Worm (Caenorhabditis elegans) whole organism, L3 larva: ENCODE measurements around the gene R02F2.1.

Source experiments
- R02D3.7 ChIP-seq: fragments of 150-350 bp; optimal IDR thresholded peaks from 2 replicates; lab custom pipeline; 2014; ENCODE audit warnings: missing biosample characterization, missing genetic modification characterization
- ZK546.5 ChIP-seq: sonication (generic microtip); optimal IDR thresholded peaks from 2 replicates; lab custom pipeline; 2017; ENCODE audit warnings: missing biosample characterization, missing genetic modification characterization
- ama-1 ChIP-seq: fragments of 150-350 bp; optimal IDR thresholded peaks from 2 replicates; lab custom pipeline; 2018
- ceh-82 ChIP-seq: fragments of 150-350 bp; optimal IDR thresholded peaks from 2 replicates; lab custom pipeline; 2014; ENCODE audit warnings: missing biosample characterization, missing genetic modification characterization
- daf-12 ChIP-seq: fragments of 150-350 bp; optimal IDR thresholded peaks from 2 replicates; lab custom pipeline; 2014; ENCODE audit warnings: missing biosample characterization, missing genetic modification reagents, missing genetic modification characterization
- egl-5 ChIP-seq: fragments of 150-350 bp; optimal IDR thresholded peaks from 2 replicates; lab custom pipeline; 2017; ENCODE audit warnings: missing biosample characterization, missing genetic modification reagents, missing genetic modification characterization, inconsistent platforms
- elt-1 ChIP-seq: fragments of 150-350 bp; optimal IDR thresholded peaks from 2 replicates; lab custom pipeline; 2014; ENCODE audit warnings: missing biosample characterization, missing genetic modification characterization
- elt-2 ChIP-seq: sonication (generic microtip); optimal IDR thresholded peaks from 2 replicates; lab custom pipeline; 2016; ENCODE audit warnings: missing genetic modification reagents, mild to moderate bottlenecking, missing genetic modification characterization, missing compliant biosample characterization
- elt-3 ChIP-seq, 3 experiments: fragments of 150-350 bp in 1 of 3; sonication (generic microtip) in 2 of 3; optimal IDR thresholded peaks; 2 replicates in 2 of 3; 4 replicates in 1 of 3; lab custom pipeline; 2014 to 2017; ENCODE audit warnings: missing biosample characterization in 3 of 3, missing genetic modification characterization in 3 of 3
- eor-1 ChIP-seq, 2 experiments: fragments of 150-350 bp; optimal IDR thresholded peaks; 2 replicates each; lab custom pipeline; 2014 to 2018; ENCODE audit warnings: missing biosample characterization in 2 of 2, missing genetic modification characterization in 2 of 2
- fkh-10 ChIP-seq: sonication (generic microtip); optimal IDR thresholded peaks from 2 replicates; lab custom pipeline; 2017; ENCODE audit warnings: missing biosample characterization, missing genetic modification reagents, missing genetic modification characterization
- fkh-2 ChIP-seq: fragments of 150-350 bp; optimal IDR thresholded peaks from 2 replicates; lab custom pipeline; 2014; ENCODE audit warnings: missing biosample characterization, missing genetic modification reagents, missing genetic modification characterization
- fos-1 ChIP-seq: fragments of 150-350 bp; optimal IDR thresholded peaks from 2 replicates; lab custom pipeline; 2014; ENCODE audit warnings: missing biosample characterization, missing genetic modification characterization
- jun-1 ChIP-seq: fragments of 150-350 bp; optimal IDR thresholded peaks from 2 replicates; lab custom pipeline; 2014; ENCODE audit warnings: missing biosample characterization, missing genetic modification reagents, missing genetic modification characterization
- lin-39 ChIP-seq: fragments of 150-350 bp; optimal IDR thresholded peaks from 2 replicates; lab custom pipeline; 2018; ENCODE audit warnings: missing biosample characterization, missing genetic modification reagents, missing genetic modification characterization
- lsy-12 ChIP-seq: sonication (generic microtip); optimal IDR thresholded peaks from 2 replicates; lab custom pipeline; 2016; ENCODE audit warnings: mild to moderate bottlenecking, missing genetic modification characterization, missing compliant biosample characterization
- mml-1 ChIP-seq: fragments of 150-350 bp; sonication (generic microtip); optimal IDR thresholded peaks from 3 replicates; lab custom pipeline; 2014; ENCODE audit warnings: missing biosample characterization, missing genetic modification characterization
- nfya-1 ChIP-seq: sonication (generic microtip); optimal IDR thresholded peaks from 2 replicates; lab custom pipeline; 2017; ENCODE audit warnings: missing genetic modification characterization, mild to moderate bottlenecking, missing compliant biosample characterization, antibody characterized with exemption, moderate library complexity; ENCODE audit not compliant: insufficient read depth
- nhr-12 ChIP-seq: fragments of 150-350 bp; optimal IDR thresholded peaks from 2 replicates; lab custom pipeline; 2014; ENCODE audit warnings: missing biosample characterization, missing genetic modification characterization
- nhr-23 ChIP-seq: fragments of 150-350 bp; optimal IDR thresholded peaks from 2 replicates; lab custom pipeline; 2014; ENCODE audit warnings: missing biosample characterization, missing genetic modification reagents, missing genetic modification characterization
- nhr-237 ChIP-seq: fragments of 150-350 bp; optimal IDR thresholded peaks from 2 replicates; lab custom pipeline; 2014; ENCODE audit warnings: missing biosample characterization, missing genetic modification characterization
- nhr-25 ChIP-seq: sonication (generic microtip); optimal IDR thresholded peaks from 2 replicates; lab custom pipeline; 2017; ENCODE audit warnings: missing biosample characterization, missing genetic modification characterization
- nhr-43 ChIP-seq: sonication (generic microtip); optimal IDR thresholded peaks from 2 replicates; lab custom pipeline; 2016; ENCODE audit warnings: mild to moderate bottlenecking, missing genetic modification characterization, missing compliant biosample characterization; ENCODE audit not compliant: poor library complexity, severe bottlenecking
- nhr-67 ChIP-seq: fragments of 150-350 bp; optimal IDR thresholded peaks from 2 replicates; lab custom pipeline; 2014; ENCODE audit warnings: missing biosample characterization, missing genetic modification characterization
- pha-4 ChIP-seq: fragments of 150-350 bp; optimal IDR thresholded peaks from 2 replicates; lab custom pipeline; 2014; ENCODE audit warnings: missing biosample characterization, missing genetic modification reagents, missing genetic modification characterization
- pqm-1 ChIP-seq: fragments of 150-350 bp; optimal IDR thresholded peaks from 2 replicates; lab custom pipeline; 2017; ENCODE audit warnings: missing biosample characterization, missing genetic modification characterization, inconsistent platforms
- snpc-4 ChIP-seq: fragments of 150-350 bp; optimal IDR thresholded peaks from 2 replicates; lab custom pipeline; 2014; ENCODE audit warnings: missing biosample characterization, missing genetic modification characterization
- tbx-2 ChIP-seq: sonication (generic microtip); optimal IDR thresholded peaks from 2 replicates; lab custom pipeline; 2016; ENCODE audit warnings: mild to moderate bottlenecking, missing genetic modification characterization, missing compliant biosample characterization
- unc-39 ChIP-seq: sonication (generic microtip); optimal IDR thresholded peaks from 4 replicates; lab custom pipeline; 2017; ENCODE audit warnings: missing biosample characterization, missing genetic modification characterization
- unc-62 ChIP-seq: fragments of 150-350 bp; sonication (generic microtip); optimal IDR thresholded peaks from 4 replicates; lab custom pipeline; 2014; ENCODE audit warnings: missing biosample characterization, missing genetic modification reagents, missing genetic modification characterization
- ztf-11 ChIP-seq: fragments of 150-350 bp; optimal IDR thresholded peaks from 2 replicates; lab custom pipeline; 2014; ENCODE audit warnings: missing biosample characterization, missing genetic modification characterization

The R02F2.1 gene

DNA sequence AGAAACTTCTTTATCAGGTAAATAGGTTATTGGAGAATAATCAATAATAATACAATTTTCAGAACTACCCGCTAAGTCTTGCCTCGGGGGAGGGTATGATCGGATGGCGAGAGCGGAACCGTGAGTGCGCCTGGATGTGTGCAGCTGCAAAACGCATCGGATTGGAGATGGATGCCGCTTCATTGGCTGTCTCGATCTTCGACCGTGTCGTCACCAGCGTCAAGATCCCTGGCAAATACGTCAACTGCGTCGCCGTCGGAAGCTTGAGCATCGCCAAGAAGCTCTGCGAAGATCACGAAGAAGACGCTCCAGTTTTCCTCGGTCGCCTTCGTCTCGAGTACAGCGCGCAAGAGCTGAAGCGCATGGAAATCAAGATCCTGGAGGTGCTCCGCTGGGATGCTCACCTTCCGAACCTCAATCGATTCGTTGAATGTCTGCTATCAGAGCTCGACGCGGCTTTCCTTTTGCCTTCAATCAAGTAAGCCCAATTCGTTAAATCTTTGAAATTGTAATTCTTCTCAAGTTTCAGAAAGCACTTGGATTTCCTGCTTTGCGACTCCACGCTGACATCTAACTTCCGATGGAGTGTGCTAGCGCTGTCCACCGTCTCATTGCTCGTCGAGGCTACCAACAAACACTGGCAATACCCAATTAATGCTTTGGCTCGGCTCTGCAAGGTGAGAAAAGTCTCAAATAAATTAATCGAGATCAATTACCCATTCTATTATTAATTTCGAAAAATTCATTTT, 3.2 kb downstream of the R02F2.1 start:
- no peak for TF ChIP-seq nfya-1 (tag; lab: Kevin White, UChicago)
- peak; percentile 42 for TF ChIP-seq nhr-43 (tag; lab: Kevin White, UChicago)

DNA sequence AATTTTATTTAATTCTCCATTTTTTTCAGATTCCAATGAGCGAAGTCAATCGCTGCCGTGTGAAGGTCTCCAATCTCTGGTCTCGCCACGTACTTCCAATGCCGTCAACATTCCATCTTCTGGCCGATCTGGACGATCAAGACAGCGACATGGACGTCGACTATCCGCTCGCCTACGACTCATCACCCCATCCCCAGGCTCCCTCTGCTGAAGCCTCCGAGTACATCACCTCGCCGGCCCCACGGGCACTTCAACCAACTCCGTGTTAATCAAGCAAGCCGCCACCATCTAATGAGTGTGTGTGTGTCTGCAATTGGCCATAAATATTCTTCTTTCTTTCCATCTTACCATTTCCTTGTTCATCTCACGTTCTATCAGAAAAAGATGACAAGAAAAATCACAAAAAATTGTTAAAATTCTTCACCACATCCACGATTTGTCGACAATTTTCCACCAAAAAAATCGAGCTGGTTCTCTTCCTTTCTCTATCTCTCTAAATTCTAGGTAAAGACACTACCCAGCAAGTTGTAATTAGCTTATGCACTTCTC, 3.9 kb downstream of the R02F2.1 start:
- TF ChIP-seq lin-39 (tag; lab: Kevin White, UChicago), result no peak
- peak; percentile 44 for TF ChIP-seq ama-1 (lab: Kevin White, UChicago)

DNA sequence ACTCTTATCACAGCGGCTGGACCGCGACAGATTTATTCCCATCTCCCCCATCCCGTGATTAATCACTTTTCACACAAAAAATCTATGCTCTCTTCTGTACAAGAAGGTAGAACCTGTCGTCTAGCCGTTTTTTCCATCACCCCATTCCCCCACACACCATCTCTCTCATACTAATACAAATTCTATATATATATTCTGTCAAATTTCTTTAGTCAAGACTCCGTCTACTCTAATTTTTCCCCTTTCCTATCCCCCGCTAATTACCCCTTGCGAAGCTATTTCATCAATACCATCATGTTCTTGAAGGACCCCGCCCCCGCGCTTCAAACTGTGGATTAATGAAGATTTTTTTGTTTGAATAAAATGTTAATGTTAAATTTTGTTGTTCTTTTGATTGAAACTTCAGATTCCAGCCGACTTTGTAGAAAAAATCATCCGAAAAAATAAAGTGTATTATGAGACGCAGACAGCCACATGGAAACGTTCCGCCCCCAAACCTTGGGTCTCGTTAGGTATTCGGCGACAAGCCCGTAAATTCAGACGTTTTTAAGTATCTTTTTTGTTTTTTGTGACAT, 4.4 kb downstream of the R02F2.1 start:
- TF ChIP-seq ama-1 (lab: Kevin White, UChicago) (peak; percentile 92), lin-39 (tag; lab: Kevin White, UChicago) (no peak), ztf-11 (tag; lab: Kevin White, UChicago) (no peak), unc-39 (tag; lab: Kevin White, UChicago) (no peak), jun-1 (tag; lab: Kevin White, UChicago) (peak; percentile 44), nhr-23 (tag; lab: Kevin White, UChicago) (peak; percentile 79), tbx-2 (peak; percentile 27), elt-1 (no peak), nhr-237 (tag; lab: Kevin White, UChicago) (no peak), fkh-10 (GFP tag; lab: Kevin White, UChicago) (no peak), nhr-43 (tag; lab: Kevin White, UChicago) (peak; percentile 71), elt-2 (tag; lab: Kevin White, UChicago) (peak; percentile 36), nfya-1 (tag; lab: Kevin White, UChicago) (no peak), egl-5 (tag; lab: Kevin White, UChicago) (no peak), R02D3.7 (tag; lab: Kevin White, UChicago) (peak; percentile 56), pqm-1 (no peak), fos-1 (tag; lab: Kevin White, UChicago) (no peak), pha-4 (tag; lab: Kevin White, UChicago) (peak; percentile 35), eor-1 (tag; optimal IDR thresholded peaks at IDR 0.05; lab: Kevin White, UChicago) (no peak), nhr-25 (tag; lab: Kevin White, UChicago) (peak; percentile 40), ZK546.5 (no peak), fkh-2 (tag; lab: Kevin White, UChicago) (no peak), unc-62 (GFP tag; lab: Kevin White, UChicago) (no peak), lsy-12 (peak; percentile 72)

DNA sequence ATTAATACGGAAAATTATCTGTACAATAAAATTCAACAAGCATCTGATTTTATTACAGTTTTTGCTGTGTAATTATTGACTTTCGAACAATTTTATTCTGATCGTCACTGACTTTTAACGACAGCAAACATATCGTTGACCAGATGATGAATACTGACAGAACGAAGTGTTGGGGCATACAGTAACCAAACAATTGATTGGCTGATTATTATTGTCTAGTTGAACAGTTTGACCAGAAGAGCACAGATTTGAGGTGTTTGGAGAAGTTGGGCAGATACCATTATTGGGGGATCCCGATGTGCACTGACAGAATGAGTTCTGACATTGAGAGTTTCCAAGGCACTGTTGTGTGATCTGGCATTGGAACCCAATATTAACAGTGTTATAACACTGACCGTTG, 5.3 kb downstream of the R02F2.1 start:
- TF ChIP-seq fkh-10 (GFP tag; lab: Kevin White, UChicago) (no peak), pha-4 (tag; lab: Kevin White, UChicago) (no peak), ZK546.5 (no peak), snpc-4 (tag; lab: Kevin White, UChicago) (no peak), unc-62 (GFP tag; lab: Kevin White, UChicago) (no peak), egl-5 (tag; lab: Kevin White, UChicago) (no peak), nhr-43 (tag; lab: Kevin White, UChicago) (no peak), daf-12 (no peak), elt-3 (tag; optimal IDR thresholded peaks at IDR 0.05; lab: Kevin White, UChicago) (no peak)

DNA sequence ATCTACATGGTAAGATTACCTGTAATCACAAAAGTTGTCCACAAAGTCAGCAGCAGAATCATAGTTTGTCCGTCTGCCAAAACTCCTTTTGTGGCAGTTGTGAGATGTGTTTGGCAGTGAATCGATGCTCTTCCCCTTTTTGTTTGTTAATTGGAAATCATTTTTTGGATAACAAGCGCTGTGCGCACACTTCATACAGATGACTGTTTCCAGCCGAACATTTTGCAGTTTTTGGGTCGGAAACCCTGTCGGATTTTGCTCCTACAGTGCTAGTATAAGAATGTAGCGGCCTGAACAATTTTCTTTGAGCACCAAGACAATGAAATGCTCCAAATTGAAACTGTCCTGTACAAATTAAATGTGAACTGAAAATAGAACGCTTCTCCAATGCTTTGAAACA, 7.0 kb downstream of the R02F2.1 start, which contains the start of gene D1044.7:
TSS of gene D1044.7 (minus strand) at position 101 of the 400 bp plus-strand sequence.
- TF ChIP-seq daf-12 (no peak), nhr-12 (no peak), fkh-10 (GFP tag; lab: Kevin White, UChicago) (no peak), nhr-25 (tag; lab: Kevin White, UChicago) (no peak), elt-2 (tag; lab: Kevin White, UChicago) (no peak), mml-1 (tag; lab: Kevin White, UChicago) (no peak), ceh-82 (tag; lab: Kevin White, UChicago) (no peak), R02D3.7 (tag; lab: Kevin White, UChicago) (no peak), nfya-1 (tag; lab: Kevin White, UChicago) (no peak), nhr-67 (tag; lab: Kevin White, UChicago) (no peak)
